Fruit fly (Drosophila melanogaster): Measurements from ENCODE around the gene CG7889.

dm6 chrX:19243379-19243834 lies at the start of gene CG7889:
- TF ChIP-seq Hnf4 (GFP tag; optimal IDR thresholded peaks at IDR 0.05) (no peak), OdsH (GFP tag; optimal IDR thresholded peaks at IDR 0.05) (no peak), Jra (GFP tag; optimal IDR thresholded peaks at IDR 0.05) (no peak)
